Fruit fly (Drosophila melanogaster) whole organism, embryonic: Measurements from ENCODE around the gene Ptp4E.

Source experiments
- Atf6 ChIP-seq: fragments of 200-800 bp; sonication (Bioruptor generic); IDR thresholded peaks from 2 replicates; pipeline ENCODE4 v1.3.6; 2022; ENCODE audit warnings: missing biosample characterization, missing genetic modification characterization
- Bteb2 ChIP-seq: fragments of 200-800 bp; sonication (Bioruptor generic); optimal IDR thresholded peaks from 2 replicates; lab custom pipeline; 2016; ENCODE audit warnings: missing biosample characterization, missing genetic modification characterization
- CG10321 ChIP-seq: fragments of 200-800 bp; sonication (Bioruptor generic); IDR thresholded peaks from 2 replicates; pipeline ENCODE4 v1.3.6; 2022; ENCODE audit warnings: missing biosample characterization, missing genetic modification characterization
- CG10565 ChIP-seq: fragments of 200-800 bp; sonication (Bioruptor generic); optimal IDR thresholded peaks from 3 replicates; lab custom pipeline; 2016; ENCODE audit warnings: missing biosample characterization, mild to moderate bottlenecking, missing genetic modification characterization
- CG11085 ChIP-seq: fragments of 200-800 bp; sonication (Bioruptor generic); IDR thresholded peaks from 2 replicates; pipeline ENCODE4 v1.3.6; 2022; ENCODE audit warnings: missing biosample characterization, missing genetic modification characterization
- CG12236 ChIP-seq: fragments of 200-800 bp; sonication (Bioruptor generic); optimal IDR thresholded peaks from 2 replicates; lab custom pipeline; 2016; ENCODE audit warnings: missing biosample characterization, missing genetic modification characterization
- CG12299 ChIP-seq: fragments of 200-800 bp; sonication (Bioruptor generic); optimal IDR thresholded peaks from 2 replicates; lab custom pipeline; 2018; ENCODE audit warnings: missing biosample characterization, mild to moderate bottlenecking, missing genetic modification characterization
- CG12769 ChIP-seq: fragments of 200-800 bp; sonication (Bioruptor generic); optimal IDR thresholded peaks from 2 replicates; lab custom pipeline; 2019; ENCODE audit warnings: missing biosample characterization, mild to moderate bottlenecking, missing genetic modification characterization, moderate library complexity
- CG13624 ChIP-seq: fragments of 200-800 bp; sonication (Bioruptor generic); optimal IDR thresholded peaks from 2 replicates; lab custom pipeline; 2016; ENCODE audit warnings: missing biosample characterization, missing genetic modification characterization
- CG13894 ChIP-seq: fragments of 200-800 bp; sonication (Bioruptor generic); optimal IDR thresholded peaks from 3 replicates; lab custom pipeline; 2018; ENCODE audit warnings: missing biosample characterization, mild to moderate bottlenecking, missing genetic modification characterization, moderate library complexity
- CG16813 ChIP-seq: fragments of 200-800 bp; sonication (Bioruptor generic); IDR thresholded peaks from 3 replicates; pipeline ENCODE4 v1.3.6; 2022; ENCODE audit warnings: missing biosample characterization, missing genetic modification characterization; ENCODE audit not compliant: partially characterized antibody
- CG2712 ChIP-seq: fragments of 200-800 bp; optimal IDR thresholded peaks from 3 replicates; lab custom pipeline; 2019; ENCODE audit warnings: missing biosample characterization, mild to moderate bottlenecking, missing genetic modification characterization, moderate library complexity
- CG2889 ChIP-seq: fragments of 200-800 bp; sonication (Bioruptor generic); IDR thresholded peaks from 3 replicates; pipeline ENCODE4 v1.3.6; 2022; ENCODE audit warnings: missing biosample characterization, missing genetic modification characterization
- CG3847 ChIP-seq: fragments of 200-800 bp; sonication (Bioruptor generic); IDR thresholded peaks from 2 replicates; pipeline ENCODE4 v1.3.6; 2022; ENCODE audit warnings: missing biosample characterization, missing genetic modification characterization
- CG5953 ChIP-seq: fragments of 200-800 bp; sonication (Bioruptor generic); IDR thresholded peaks from 2 replicates; pipeline ENCODE4 v1.3.6; 2022; ENCODE audit warnings: missing biosample characterization, missing genetic modification characterization
- CG6175 ChIP-seq: fragments of 200-800 bp; sonication (Bioruptor generic); IDR thresholded peaks from 3 replicates; pipeline ENCODE4 v1.3.6; 2022; ENCODE audit warnings: missing biosample characterization, missing genetic modification characterization
- CG7745 ChIP-seq: fragments of 200-800 bp; sonication (Bioruptor generic); optimal IDR thresholded peaks from 2 replicates; lab custom pipeline; 2018; ENCODE audit warnings: missing biosample characterization, mild to moderate bottlenecking, missing genetic modification characterization, moderate library complexity
- CG8290 ChIP-seq, 3 experiments: fragments of 200-800 bp; sonication (Bioruptor generic); optimal IDR thresholded peaks; 2 replicates each; lab custom pipeline; 2016 to 2019; ENCODE audit warnings: missing biosample characterization in 3 of 3, missing genetic modification characterization in 3 of 3, mild to moderate bottlenecking in 2 of 3, moderate library complexity in 1 of 3
- CrebB ChIP-seq: fragments of 200-800 bp; sonication (Bioruptor generic); optimal IDR thresholded peaks from 3 replicates; lab custom pipeline; 2018; ENCODE audit warnings: missing biosample characterization, mild to moderate bottlenecking, missing genetic modification characterization
- Dfd ChIP-seq, 2 experiments: fragments of >200 bp; optimal IDR thresholded peaks; 2 replicates each; lab custom pipeline; 2017; ENCODE audit warnings: missing biosample characterization in 2 of 2, missing genetic modification characterization in 2 of 2
- Hey ChIP-seq: fragments of 200-800 bp; sonication (Bioruptor generic); optimal IDR thresholded peaks from 3 replicates; lab custom pipeline; 2018; ENCODE audit warnings: missing biosample characterization, mild to moderate bottlenecking, missing genetic modification characterization
- Hr39 ChIP-seq: fragments of >200 bp; optimal IDR thresholded peaks from 2 replicates; lab custom pipeline; 2017
- Sox100B ChIP-seq: fragments of 200-800 bp; sonication (Bioruptor generic); optimal IDR thresholded peaks from 3 replicates; lab custom pipeline; 2018; ENCODE audit warnings: missing biosample characterization, mild to moderate bottlenecking, missing genetic modification characterization
- Sry-δ ChIP-seq: fragments of 200-800 bp; sonication (Bioruptor generic); optimal IDR thresholded peaks from 2 replicates; lab custom pipeline; 2016; ENCODE audit warnings: missing biosample characterization, missing genetic modification characterization
- Ssrp ChIP-seq: fragments of 200-800 bp; sonication (Bioruptor generic); optimal IDR thresholded peaks from 2 replicates; lab custom pipeline; 2018; ENCODE audit warnings: missing biosample characterization, mild to moderate bottlenecking, missing genetic modification characterization, moderate library complexity
- TFAM ChIP-seq: fragments of 200-800 bp; sonication (Bioruptor generic); optimal IDR thresholded peaks from 2 replicates; lab custom pipeline; 2017; ENCODE audit warnings: missing biosample characterization, missing genetic modification characterization, inconsistent platforms
- Trl ChIP-seq, 3 experiments: fragments of >200 bp in 2 of 3; fragments of 200-800 bp in 1 of 3; sonication (Bioruptor generic) in 1 of 3; optimal IDR thresholded peaks; 2 replicates in 1 of 3; 3 replicates in 2 of 3; lab custom pipeline; 2016 to 2017; ENCODE audit warnings: missing biosample characterization in 1 of 3, missing genetic modification characterization in 1 of 3
- Vsx1 ChIP-seq: fragments of 200-800 bp; sonication (Bioruptor generic); optimal IDR thresholded peaks from 2 replicates; lab custom pipeline; 2017; ENCODE audit warnings: missing biosample characterization, mild to moderate bottlenecking, missing genetic modification characterization, missing genetic modification reagents
- cg ChIP-seq: fragments of 200-800 bp; sonication (Bioruptor generic); optimal IDR thresholded peaks from 3 replicates; lab custom pipeline; 2019; ENCODE audit warnings: missing biosample characterization, mild to moderate bottlenecking, missing genetic modification characterization, moderate library complexity
- chm ChIP-seq: fragments of 200-800 bp; sonication (Bioruptor generic); IDR thresholded peaks from 2 replicates; pipeline ENCODE4 v1.3.6; 2022; ENCODE audit warnings: missing biosample characterization, missing genetic modification characterization
- crol ChIP-seq: fragments of 200-800 bp; sonication (Bioruptor generic); IDR thresholded peaks from 2 replicates; pipeline ENCODE4 v1.3.6; 2022; ENCODE audit warnings: missing biosample characterization, missing genetic modification characterization
- eve ChIP-seq, 2 experiments: fragments of >200 bp; optimal IDR thresholded peaks; 2 replicates each; lab custom pipeline; 2017; ENCODE audit warnings: missing biosample characterization in 2 of 2, missing genetic modification characterization in 2 of 2
- ewg ChIP-seq: fragments of 200-800 bp; sonication (Bioruptor generic); optimal IDR thresholded peaks from 3 replicates; lab custom pipeline; 2017; ENCODE audit warnings: mild to moderate bottlenecking, missing biosample characterization, missing genetic modification reagents, missing genetic modification characterization
- exex ChIP-seq: fragments of 200-800 bp; sonication (Bioruptor generic); optimal IDR thresholded peaks from 4 replicates; lab custom pipeline; 2018; ENCODE audit warnings: missing biosample characterization, mild to moderate bottlenecking, missing genetic modification characterization, moderate library complexity
- fd102C ChIP-seq: fragments of 200-800 bp; sonication (Bioruptor generic); optimal IDR thresholded peaks from 2 replicates; lab custom pipeline; 2018; ENCODE audit warnings: missing biosample characterization, mild to moderate bottlenecking, missing genetic modification characterization, moderate library complexity
- fd3F ChIP-seq: fragments of 200-800 bp; sonication (Bioruptor generic); optimal IDR thresholded peaks from 2 replicates; lab custom pipeline; 2018; ENCODE audit warnings: missing biosample characterization, mild to moderate bottlenecking, missing genetic modification characterization, moderate library complexity
- grau ChIP-seq: fragments of 200-800 bp; optimal IDR thresholded peaks from 3 replicates; lab custom pipeline; 2019; ENCODE audit warnings: missing biosample characterization, mild to moderate bottlenecking, missing genetic modification characterization, moderate library complexity
- gt ChIP-seq: fragments of 200-800 bp; sonication (Bioruptor generic); IDR thresholded peaks from 2 replicates; pipeline ENCODE4 v1.3.6; 2022; ENCODE audit warnings: missing biosample characterization, missing genetic modification characterization
- ham ChIP-seq: fragments of 200-800 bp; sonication (Bioruptor generic); IDR thresholded peaks from 2 replicates; pipeline ENCODE4 v1.3.6; 2022; ENCODE audit warnings: missing biosample characterization, missing genetic modification characterization
- jing ChIP-seq: fragments of 200-800 bp; sonication (Bioruptor generic); optimal IDR thresholded peaks from 2 replicates; lab custom pipeline; 2018; ENCODE audit warnings: missing biosample characterization, mild to moderate bottlenecking, missing genetic modification characterization
- pan ChIP-seq, 4 experiments: fragments of >200 bp in 3 of 4; fragments of 200-800 bp in 1 of 4; sonication (Bioruptor generic) in 1 of 4; optimal IDR thresholded peaks in 3 of 4; IDR thresholded peaks in 1 of 4; 2 replicates each; pipeline versions ENCODE4 v1.3.6 to Lab custom; 2017 to 2022; ENCODE audit warnings: missing biosample characterization in 2 of 4, missing genetic modification characterization in 2 of 4, mixed read lengths in 1 of 4
- pb ChIP-seq: fragments of 200-800 bp; sonication (Bioruptor generic); optimal IDR thresholded peaks from 3 replicates; lab custom pipeline; 2016; ENCODE audit warnings: missing biosample characterization, missing genetic modification characterization
- ranshi ChIP-seq: fragments of 200-800 bp; sonication (Bioruptor generic); IDR thresholded peaks from 2 replicates; pipeline ENCODE4 v1.3.6; 2022; ENCODE audit warnings: missing biosample characterization, missing genetic modification characterization
- row ChIP-seq: fragments of 200-800 bp; sonication (Bioruptor generic); IDR thresholded peaks from 3 replicates; pipeline ENCODE4 v1.3.6; 2022; ENCODE audit warnings: missing biosample characterization, missing genetic modification characterization
- sim ChIP-seq: fragments of 200-800 bp; sonication (Bioruptor generic); IDR thresholded peaks from 2 replicates; pipeline ENCODE4 v1.3.6; 2022; ENCODE audit warnings: missing biosample characterization, missing genetic modification characterization
- stc ChIP-seq: fragments of 200-800 bp; sonication (Bioruptor generic); IDR thresholded peaks from 2 replicates; pipeline ENCODE4 v1.3.6; 2022; ENCODE audit warnings: missing biosample characterization, missing genetic modification characterization
- tap ChIP-seq: fragments of 200-800 bp; optimal IDR thresholded peaks from 3 replicates; lab custom pipeline; 2019; ENCODE audit warnings: missing biosample characterization, mild to moderate bottlenecking, missing genetic modification characterization, moderate library complexity
- vnd ChIP-seq: fragments of 200-800 bp; sonication (Bioruptor generic); IDR thresholded peaks from 3 replicates; pipeline ENCODE4 v1.3.6; 2022; ENCODE audit warnings: missing biosample characterization, missing genetic modification characterization; ENCODE audit not compliant: partially characterized antibody

Gene Ptp4E

dm6 chrX:4939788-4940441 lies 987 bp downstream of the Ptp4E start (continued):
- peak; percentile 81 for TF ChIP-seq Vsx1 (GFP tag; lab: Kevin White, UChicago)
- TF ChIP-seq Sry-δ (GFP tag; lab: Kevin White, UChicago) = peak; percentile 60
- no peak for TF ChIP-seq vnd
- peak; percentile 85 for TF ChIP-seq CG2889
- TF ChIP-seq CG6175 (GFP tag; lab: Robert Waterston, UW) = peak; percentile 60; the same call in 1 of the 3 replicates
- TF ChIP-seq exex = peak; percentile 50
- TF ChIP-seq ham (GFP tag; lab: Robert Waterston, UW) = no peak
- TF ChIP-seq CG2712 (tag; lab: Kevin White, UChicago) = peak; percentile 96
- peak; percentile 75 for TF ChIP-seq Hey (tag; lab: Kevin White, UChicago)
- peak; percentile 82 for TF ChIP-seq CG11085 (GFP tag; lab: Robert Waterston, UW)
- peak; percentile 0 to 42 for TF ChIP-seq Trl (optimal IDR thresholded peaks at IDR 0.05; lab: Kevin White, UChicago)
- peak; percentile 89 for TF ChIP-seq Trl (GFP tag; optimal IDR thresholded peaks at IDR 0.05; lab: Kevin White, UChicago)
- peak; percentile 90 for TF ChIP-seq CrebB (tag; lab: Kevin White, UChicago)
- TF ChIP-seq fd3F (GFP tag; lab: Kevin White, UChicago) = peak; percentile 84
- peak; percentile 84 for TF ChIP-seq CG8290 (GFP tag; optimal IDR thresholded peaks at IDR 0.05; lab: Kevin White, UChicago)
- peak; percentile 82 to 99 for TF ChIP-seq CG8290 (tag; optimal IDR thresholded peaks at IDR 0.05; lab: Kevin White, UChicago)
- TF ChIP-seq jing (GFP tag; lab: Kevin White, UChicago) = peak; percentile 96
- TF ChIP-seq tap (tag; lab: Kevin White, UChicago) = peak; percentile 97
- peak; percentile 91 for TF ChIP-seq CG10565
- TF ChIP-seq CG12299 (tag; lab: Kevin White, UChicago) = peak; percentile 84
- TF ChIP-seq Dfd (GFP tag; optimal IDR thresholded peaks at IDR 0.05; lab: Kevin White, UChicago) = no peak
- TF ChIP-seq row (GFP tag; lab: Robert Waterston, UW) = peak; percentile 94
- TF ChIP-seq CG12769 (tag; lab: Kevin White, UChicago) = peak; percentile 96
- peak; percentile 84 for TF ChIP-seq TFAM (GFP tag; lab: Kevin White, UChicago)
- TF ChIP-seq crol (GFP tag; lab: Robert Waterston, UW) = peak; percentile 37; the same call in 1 of the 2 replicates
- TF ChIP-seq grau (tag; lab: Kevin White, UChicago) = peak; percentile 99
- peak; percentile 87 for TF ChIP-seq CG3847 (GFP tag; lab: Robert Waterston, UW)
- TF ChIP-seq sim = peak; percentile 90
- peak; percentile 86 for TF ChIP-seq CG13624
- peak; percentile 73 for TF ChIP-seq cg
- TF ChIP-seq CG13894 (tag; lab: Kevin White, UChicago) = peak; percentile 48
- TF ChIP-seq CG16813 (GFP tag; lab: Robert Waterston, UW) = no peak
- peak; percentile 96 for TF ChIP-seq ranshi (GFP tag; lab: Robert Waterston, UW)
- peak; percentile 90 for TF ChIP-seq pb
- peak; percentile 92 for TF ChIP-seq fd102C (GFP tag; lab: Kevin White, UChicago)
- TF ChIP-seq pan (optimal IDR thresholded peaks at IDR 0.05; lab: Kevin White, UChicago) = no peak
- TF ChIP-seq pan (GFP tag; optimal IDR thresholded peaks at IDR 0.05 in 1 of 2, IDR thresholded peaks at IDR 0.05 in 1 of 2) = peak in 1 of 2 experiments; percentile 96
- TF ChIP-seq CG12236 (GFP tag; lab: Kevin White, UChicago) = peak; percentile 92
- peak; percentile 97 for TF ChIP-seq chm
- peak; percentile 96 for TF ChIP-seq Ssrp (tag; lab: Kevin White, UChicago)
- peak; percentile 72; the same call in 1 of the 2 replicates for TF ChIP-seq CG10321 (GFP tag; lab: Robert Waterston, UW)
- peak; percentile 96 for TF ChIP-seq stc (GFP tag; lab: Robert Waterston, UW)
- TF ChIP-seq ewg (GFP tag; lab: Kevin White, UChicago) = peak; percentile 88
- TF ChIP-seq CG5953 (GFP tag; lab: Robert Waterston, UW) = peak; percentile 95
- peak; percentile 48 for TF ChIP-seq CG7745 (tag; lab: Kevin White, UChicago)
- peak; percentile 92 for TF ChIP-seq Sox100B
- peak; percentile 95 for TF ChIP-seq gt (GFP tag; lab: Robert Waterston, UW)
- no peak for TF ChIP-seq Hr39 (lab: Kevin White, UChicago)
- peak; percentile 83; the same call in 1 of the 2 replicates for TF ChIP-seq Atf6 (GFP tag; lab: Robert Waterston, UW)
- peak; percentile 89 for TF ChIP-seq Bteb2 (GFP tag; lab: Kevin White, UChicago)
- peak; percentile 64 to 98 for TF ChIP-seq eve (GFP tag; optimal IDR thresholded peaks at IDR 0.05; lab: Kevin White, UChicago)
